Worm (Caenorhabditis elegans): Measurements from ENCODE around the gene C56E10.3.

ce11 chrX:6668911-6669310, 23.5 kb downstream of the C56E10.3 start, which contains the start of gene nhr-137:
- TF ChIP-seq ama-1 (optimal IDR thresholded peaks at IDR 0.05) (no peak), ZK546.5 (tag; optimal IDR thresholded peaks at IDR 0.05) (no peak), nhr-237 (tag; optimal IDR thresholded peaks at IDR 0.05) (no peak), lsy-12 (tag; optimal IDR thresholded peaks at IDR 0.05) (no peak), nfya-1 (tag; optimal IDR thresholded peaks at IDR 0.05; ENCODE audit: insufficient read depth) (no peak), ceh-16 (tag; optimal IDR thresholded peaks at IDR 0.05) (no peak), pha-4 (tag; optimal IDR thresholded peaks at IDR 0.05) (no peak), ceh-9 (tag; optimal IDR thresholded peaks at IDR 0.05) (no peak), nhr-28 (tag; optimal IDR thresholded peaks at IDR 0.05) (no peak), snpc-4 (tag; optimal IDR thresholded peaks at IDR 0.05) (no peak), nhr-23 (tag; optimal IDR thresholded peaks at IDR 0.05) (no peak)
